Fruit fly (Drosophila melanogaster): ENCODE data around the gene CG7488.

The CG7488 gene

dm6 chr3R:12995522-12995921 lies at the start of gene CG7488:
Gene CG7488 (plus strand): TSS chr3R:12995620.
- no peak for TF ChIP-seq CG10321 (GFP tag; IDR thresholded peaks at IDR 0.05)
- TF ChIP-seq Bteb2 (GFP tag; optimal IDR thresholded peaks at IDR 0.05), result no peak
- no peak for TF ChIP-seq CG16815 (GFP tag; optimal IDR thresholded peaks at IDR 0.05)
- peak; percentile 70 for TF ChIP-seq CG16813 (GFP tag; IDR thresholded peaks at IDR 0.05; ENCODE audit: partially characterized antibody)
- TF ChIP-seq inv (GFP tag; IDR thresholded peaks at IDR 0.05; ENCODE audit: partially characterized antibody), result peak; percentile 38; the same call in 1 of the 2 replicates
- TF ChIP-seq CG15514 (GFP tag; optimal IDR thresholded peaks at IDR 0.05), result peak; percentile 18
- no peak for TF ChIP-seq gcm2 (GFP tag; optimal IDR thresholded peaks at IDR 0.05)
- TF ChIP-seq sna (GFP tag; IDR thresholded peaks at IDR 0.05; ENCODE audit: partially characterized antibody), result peak; percentile 92
- TF ChIP-seq Ets97D (GFP tag; optimal IDR thresholded peaks at IDR 0.05), result no peak
- TF ChIP-seq Dp (GFP tag; optimal IDR thresholded peaks at IDR 0.05), result peak; percentile 91
- TF ChIP-seq CG5953 (GFP tag; IDR thresholded peaks at IDR 0.05), result no peak
- peak; percentile 83; the same call in 2 of the 3 replicates for TF ChIP-seq mld (GFP tag; IDR thresholded peaks at IDR 0.05; ENCODE audit: partially characterized antibody)
- TF ChIP-seq CG6813 (GFP tag; optimal IDR thresholded peaks at IDR 0.05), result no peak
- TF ChIP-seq CG13287 (GFP tag; IDR thresholded peaks at IDR 0.05; ENCODE audit: partially characterized antibody), result peak; percentile 92
- TF ChIP-seq klu (GFP tag; IDR thresholded peaks at IDR 0.05), result no peak
- TF ChIP-seq nmo (GFP tag; optimal IDR thresholded peaks at IDR 0.05), result no peak
- TF ChIP-seq Vsx1 (GFP tag; optimal IDR thresholded peaks at IDR 0.05), result no peak
- TF ChIP-seq exex (tag; optimal IDR thresholded peaks at IDR 0.05), result no peak
- TF ChIP-seq Opbp (GFP tag; IDR thresholded peaks at IDR 0.05; ENCODE audit: partially characterized antibody), result peak; percentile 78; the same call in 2 of the 3 replicates
- no peak for TF ChIP-seq CG3847 (GFP tag; IDR thresholded peaks at IDR 0.05)
- peak; percentile 75; the same call in 1 of the 3 replicates for TF ChIP-seq hb (GFP tag; IDR thresholded peaks at IDR 0.05; ENCODE audit: partially characterized antibody)
- TF ChIP-seq Scr (GFP tag; IDR thresholded peaks at IDR 0.05; ENCODE audit: partially characterized antibody), result peak; percentile 80
- peak; percentile 84 for TF ChIP-seq hbn (GFP tag; IDR thresholded peaks at IDR 0.05; ENCODE audit: partially characterized antibody)
- no peak for TF ChIP-seq Nf-YC (tag; optimal IDR thresholded peaks at IDR 0.05)
- no peak for TF ChIP-seq CG3726 (GFP tag; IDR thresholded peaks at IDR 0.05)
- TF ChIP-seq MBD-R2 (GFP tag; IDR thresholded peaks at IDR 0.05), result peak; percentile 62
- no peak for TF ChIP-seq phol (tag; optimal IDR thresholded peaks at IDR 0.05)
- no peak for TF ChIP-seq Six4 (GFP tag; optimal IDR thresholded peaks at IDR 0.05)
- no peak for TF ChIP-seq Fer2 (tag; optimal IDR thresholded peaks at IDR 0.05)
- peak; percentile 80 for TF ChIP-seq CG2116 (GFP tag; optimal IDR thresholded peaks at IDR 0.05)
- TF ChIP-seq ase (GFP tag; IDR thresholded peaks at IDR 0.05), result 0 out of 3 replicates have a peak, but pooled peaks have one; percentile 19
- no peak for TF ChIP-seq Tbp (GFP tag; optimal IDR thresholded peaks at IDR 0.05)
- TF ChIP-seq trem (tag; optimal IDR thresholded peaks at IDR 0.05), result peak; percentile 59
- TF ChIP-seq B-H2 (GFP tag; optimal IDR thresholded peaks at IDR 0.05), result no peak
- TF ChIP-seq ato (GFP tag; IDR thresholded peaks at IDR 0.05; ENCODE audit: partially characterized antibody), result peak; percentile 61; the same call in 1 of the 2 replicates
- no peak for TF ChIP-seq CG11504 (tag; optimal IDR thresholded peaks at IDR 0.05)
- TF ChIP-seq amos (GFP tag; IDR thresholded peaks at IDR 0.05; ENCODE audit: partially characterized antibody), result peak; percentile 72; the same call in 1 of the 2 replicates
- TF ChIP-seq Eip74EF (GFP tag; optimal IDR thresholded peaks at IDR 0.05), result no peak
- no peak for TF ChIP-seq dpn (GFP tag; optimal IDR thresholded peaks at IDR 0.05)
- TF ChIP-seq CG18764 (GFP tag; optimal IDR thresholded peaks at IDR 0.05), result no peak
- TF ChIP-seq HLH3B (GFP tag; IDR thresholded peaks at IDR 0.05), result no peak
- TF ChIP-seq jigr1 (GFP tag; IDR thresholded peaks at IDR 0.05), result no peak
- TF ChIP-seq sens (GFP tag), result peak; percentile 76
- no peak for TF ChIP-seq CG30020 (tag; optimal IDR thresholded peaks at IDR 0.05)
- TF ChIP-seq Mad (GFP tag; optimal IDR thresholded peaks at IDR 0.05), result no peak
- TF ChIP-seq CG15269 (tag; optimal IDR thresholded peaks at IDR 0.05), result no peak
- TF ChIP-seq toy (GFP tag; IDR thresholded peaks at IDR 0.05), result no peak
- TF ChIP-seq salm (tag; optimal IDR thresholded peaks at IDR 0.05), result no peak
- TF ChIP-seq stwl (tag; optimal IDR thresholded peaks at IDR 0.05), result peak; percentile 26

Measured in whole organism, embryonic.